Worm (Caenorhabditis elegans) whole organism, L1 larva: ENCODE measurements around the gene sulp-5.

Experiments
- C04F5.9 ChIP-seq: sonication (generic microtip); optimal IDR thresholded peaks from 2 replicates; lab custom pipeline; 2016; ENCODE audit warnings: missing genetic modification characterization, missing compliant biosample characterization
- C34B4.2 ChIP-seq: sonication (generic microtip); optimal IDR thresholded peaks from 2 replicates; lab custom pipeline; 2017; ENCODE audit warnings: mild to moderate bottlenecking, missing genetic modification characterization, missing compliant biosample characterization
- aha-1 ChIP-seq: fragments of 150-350 bp; optimal IDR thresholded peaks from 2 replicates; lab custom pipeline; 2014; ENCODE audit warnings: missing biosample characterization, missing genetic modification characterization
- alr-1 ChIP-seq: fragments of 200-800 bp; sonication (Bioruptor generic); optimal IDR thresholded peaks from 2 replicates; lab custom pipeline; 2018; ENCODE audit warnings: borderline replicate concordance, mild to moderate bottlenecking, missing genetic modification characterization, missing compliant biosample characterization
- aly-2 ChIP-seq: fragments of 150-350 bp; optimal IDR thresholded peaks from 2 replicates; lab custom pipeline; 2014; ENCODE audit warnings: missing biosample characterization, missing genetic modification characterization
- ceh-63 ChIP-seq: fragments of 200-800 bp; sonication (Bioruptor generic); optimal IDR thresholded peaks from 2 replicates; lab custom pipeline; 2018; ENCODE audit warnings: mild to moderate bottlenecking, missing genetic modification characterization, missing compliant biosample characterization
- ceh-8 ChIP-seq: fragments of 200-800 bp; sonication (Bioruptor generic); optimal IDR thresholded peaks from 2 replicates; lab custom pipeline; 2018; ENCODE audit warnings: mild to moderate bottlenecking, missing genetic modification characterization, moderate library complexity, missing compliant biosample characterization
- ceh-82 ChIP-seq, 3 experiments: fragments of 150-350 bp in 1 of 3; sonication (generic microtip) in 2 of 3; optimal IDR thresholded peaks; 2 replicates each; lab custom pipeline; 2014 to 2017; ENCODE audit warnings: missing biosample characterization in 3 of 3, missing genetic modification characterization in 3 of 3
- ceh-90 ChIP-seq: sonication (generic microtip); optimal IDR thresholded peaks from 2 replicates; lab custom pipeline; 2016; ENCODE audit warnings: missing genetic modification characterization, missing compliant biosample characterization
- efl-1 ChIP-seq, 4 experiments: fragments of 150-350 bp; optimal IDR thresholded peaks in 3 of 4; peaks in 1 of 4; 1 replicate in 1 of 4; 2 replicates in 3 of 4; lab custom pipeline; 2014; ENCODE audit warnings: missing biosample characterization in 2 of 4, missing genetic modification characterization in 2 of 4, missing genetic modification reagents in 2 of 4
- egl-13 ChIP-seq: sonication (generic microtip); optimal IDR thresholded peaks from 2 replicates; lab custom pipeline; 2016; ENCODE audit warnings: missing genotype, missing genetic modification reagents, missing genetic modification characterization, missing compliant biosample characterization
- elt-3 ChIP-seq, 6 experiments: fragments of 150-350 bp in 1 of 6; sonication (generic microtip); optimal IDR thresholded peaks; 2 replicates each; lab custom pipeline; 2017 to 2018; ENCODE audit warnings: missing biosample characterization in 6 of 6, missing genetic modification characterization in 6 of 6, inconsistent platforms in 1 of 6
- fkh-4 ChIP-seq: sonication (generic microtip); optimal IDR thresholded peaks from 2 replicates; lab custom pipeline; 2016; ENCODE audit warnings: missing compliant biosample characterization, missing genetic modification characterization, borderline replicate concordance
- fkh-8 ChIP-seq: sonication (generic microtip); optimal IDR thresholded peaks from 2 replicates; lab custom pipeline; 2016; ENCODE audit warnings: mild to moderate bottlenecking, missing genetic modification characterization, missing compliant biosample characterization
- fos-1 ChIP-seq: fragments of 150-350 bp; optimal IDR thresholded peaks from 2 replicates; lab custom pipeline; 2014; ENCODE audit warnings: missing biosample characterization, missing genetic modification characterization
- grh-1 ChIP-seq: fragments of 200-800 bp; sonication (Bioruptor generic); IDR thresholded peaks from 2 replicates; pipeline ENCODE4 v1.3.6; 2022; ENCODE audit warnings: missing genetic modification reagents, missing genetic modification characterization, missing compliant biosample characterization
- hlh-17 ChIP-seq: fragments of 200-800 bp; sonication (Bioruptor generic); optimal IDR thresholded peaks from 2 replicates; lab custom pipeline; 2018; ENCODE audit warnings: missing genetic modification characterization, mild to moderate bottlenecking, missing compliant biosample characterization, moderate library complexity, borderline replicate concordance
- hlh-4 ChIP-seq: sonication (generic microtip); optimal IDR thresholded peaks from 2 replicates; lab custom pipeline; 2016; ENCODE audit warnings: mild to moderate bottlenecking, missing genetic modification characterization, missing compliant biosample characterization
- lin-13 ChIP-seq: fragments of 150-350 bp; optimal IDR thresholded peaks from 2 replicates; lab custom pipeline; 2014; ENCODE audit warnings: missing biosample characterization, missing genetic modification reagents, missing genetic modification characterization
- lin-14 ChIP-seq: fragments of 200-800 bp; sonication (Bioruptor generic); optimal IDR thresholded peaks from 2 replicates; lab custom pipeline; 2018; ENCODE audit warnings: mild to moderate bottlenecking, missing genetic modification characterization, moderate library complexity, missing compliant biosample characterization
- mab-9 ChIP-seq: fragments of 200-800 bp; sonication (Bioruptor generic); IDR thresholded peaks from 2 replicates; pipeline ENCODE4 v1.3.6; 2022; ENCODE audit warnings: missing genetic modification reagents, missing genetic modification characterization, missing compliant biosample characterization
- mep-1 ChIP-seq: fragments of 150-350 bp; optimal IDR thresholded peaks from 2 replicates; lab custom pipeline; 2014; ENCODE audit warnings: missing biosample characterization, missing genetic modification characterization
- nhr-12 ChIP-seq: sonication (generic microtip); optimal IDR thresholded peaks from 2 replicates; lab custom pipeline; 2017; ENCODE audit warnings: missing biosample characterization, missing genetic modification characterization
- nhr-237 ChIP-seq: fragments of 150-350 bp; optimal IDR thresholded peaks from 2 replicates; lab custom pipeline; 2014; ENCODE audit warnings: missing biosample characterization, missing genetic modification characterization
- nhr-71 ChIP-seq: sonication (generic microtip); optimal IDR thresholded peaks from 2 replicates; lab custom pipeline; 2016; ENCODE audit warnings: mild to moderate bottlenecking, missing genetic modification characterization, moderate library complexity, missing compliant biosample characterization
- nhr-85 ChIP-seq: sonication (generic microtip); peaks from one replicate; lab custom pipeline; 2016; ENCODE audit warnings: missing genetic modification characterization, inconsistent platforms, missing compliant biosample characterization
- rnt-1 ChIP-seq: sonication (generic microtip); optimal IDR thresholded peaks from 2 replicates; lab custom pipeline; 2016; ENCODE audit warnings: mild to moderate bottlenecking, missing genetic modification characterization, moderate library complexity, missing compliant biosample characterization
- skn-1 ChIP-seq: fragments of 150-350 bp; optimal IDR thresholded peaks from 2 replicates; lab custom pipeline; 2014; ENCODE audit warnings: missing biosample characterization, missing genetic modification characterization
- snu-23 ChIP-seq: sonication (generic microtip); optimal IDR thresholded peaks from 2 replicates; lab custom pipeline; 2016; ENCODE audit warnings: missing genetic modification characterization, missing compliant biosample characterization
- sox-4 ChIP-seq: sonication (generic microtip); optimal IDR thresholded peaks from 2 replicates; lab custom pipeline; 2016; ENCODE audit warnings: missing genetic modification characterization, missing compliant biosample characterization
- sup-37 ChIP-seq: fragments of 200-800 bp; sonication (Bioruptor generic); optimal IDR thresholded peaks from 2 replicates; lab custom pipeline; 2018; ENCODE audit warnings: mild to moderate bottlenecking, missing genetic modification characterization, missing compliant biosample characterization
- swsn-7 ChIP-seq: sonication (generic microtip); optimal IDR thresholded peaks from 2 replicates; lab custom pipeline; 2016; ENCODE audit warnings: missing genetic modification characterization, missing compliant biosample characterization
- unc-130 ChIP-seq: fragments of 150-350 bp; optimal IDR thresholded peaks from 2 replicates; lab custom pipeline; 2017; ENCODE audit warnings: missing biosample characterization, missing genetic modification characterization, inconsistent platforms
- unc-30 ChIP-seq: sonication (generic microtip); optimal IDR thresholded peaks from 2 replicates; lab custom pipeline; 2017; ENCODE audit warnings: missing biosample characterization, missing genetic modification characterization
- unc-98 ChIP-seq: fragments of 200-800 bp; sonication (Bioruptor generic); IDR thresholded peaks from 2 replicates; pipeline ENCODE4 v1.3.6; 2022; ENCODE audit warnings: missing genetic modification characterization, missing compliant biosample characterization
- xbp-1 ChIP-seq: sonication (generic microtip); optimal IDR thresholded peaks from 2 replicates; lab custom pipeline; 2016; ENCODE audit warnings: missing genetic modification characterization, missing compliant biosample characterization
- ztf-11 ChIP-seq, 2 experiments: sonication (generic microtip); optimal IDR thresholded peaks; 2 replicates each; lab custom pipeline; 2016 to 2017; ENCODE audit warnings: missing genetic modification characterization in 2 of 2, missing biosample characterization in 1 of 2, missing compliant biosample characterization in 1 of 2

Gene sulp-5

DNA sequence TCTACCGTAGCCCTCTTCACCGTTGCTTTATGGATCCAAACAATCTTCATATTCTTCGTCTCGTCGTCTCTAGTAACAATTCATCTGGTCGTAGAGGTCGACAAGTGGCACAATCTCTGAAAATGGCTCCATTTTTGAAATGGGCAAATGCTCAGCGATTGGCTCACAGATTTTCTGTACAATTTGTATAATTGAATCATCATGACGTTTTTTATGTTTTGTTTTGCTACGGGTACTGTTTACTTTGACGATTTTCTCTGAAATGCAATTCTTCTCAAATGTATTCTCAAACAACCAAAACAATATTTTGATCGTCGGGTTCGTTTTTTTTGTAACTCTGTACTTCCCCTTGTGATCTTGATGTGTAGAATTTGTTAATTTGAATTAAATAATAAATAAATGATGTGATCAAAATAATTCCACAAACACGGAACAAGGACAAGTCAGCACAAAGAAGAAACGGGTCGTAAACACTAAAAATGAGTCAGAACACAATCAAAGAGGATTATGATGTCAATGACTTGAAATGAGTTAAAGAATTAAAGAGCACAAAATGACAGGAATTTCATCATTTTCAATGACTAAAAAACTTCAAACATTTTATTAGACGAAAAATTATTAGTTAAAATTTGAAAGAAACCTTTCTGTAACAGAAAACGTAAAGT, 17.8 kb upstream of the sulp-5 start:
- TF ChIP-seq ceh-8 (GFP tag; lab: Kevin White, UChicago): peak; percentile 63
- no peak for TF ChIP-seq nhr-12 (tag; lab: Kevin White, UChicago)
- peak; percentile 36 for TF ChIP-seq fkh-8
- no peak for TF ChIP-seq mep-1
- TF ChIP-seq ceh-82 (tag; optimal IDR thresholded peaks at IDR 0.05; lab: Kevin White, UChicago): no peak
- peak; percentile 10 for TF ChIP-seq fos-1
- TF ChIP-seq hlh-17 (GFP tag; lab: Kevin White, UChicago): no peak
- TF ChIP-seq lin-14 (GFP tag; lab: Kevin White, UChicago): peak; percentile 13
- peak; percentile 31 for TF ChIP-seq nhr-71
- no peak for TF ChIP-seq ceh-63 (GFP tag; lab: Kevin White, UChicago)
- TF ChIP-seq rnt-1 (tag; lab: Kevin White, UChicago): no peak
- no peak for TF ChIP-seq unc-130 (tag; lab: Kevin White, UChicago)
- no peak for TF ChIP-seq lin-13

DNA sequence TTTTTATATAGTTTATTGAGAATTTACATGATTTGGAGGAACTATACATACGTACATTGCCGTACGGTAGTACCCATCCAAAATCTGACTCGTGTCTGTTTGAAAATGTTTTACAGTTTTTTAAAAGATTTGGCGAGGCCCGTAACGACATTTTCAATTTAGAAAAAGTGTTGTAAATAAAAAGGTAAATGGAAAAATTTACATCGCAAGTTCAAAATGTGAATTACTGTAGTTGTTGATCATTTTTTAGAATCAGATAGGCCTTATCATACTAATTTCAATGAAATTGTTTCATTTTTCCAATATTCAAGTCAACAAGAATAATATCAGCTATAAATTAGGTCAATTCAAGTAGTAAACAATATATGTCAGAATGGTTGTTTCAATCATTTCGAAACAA, 17.0 kb upstream of the sulp-5 start, which contains the start of gene R13H4.6:
R13H4.6 (plus strand) TSS at position 301 of the 400 bp plus-strand sequence.
- TF ChIP-seq xbp-1: no peak
- TF ChIP-seq efl-1 (optimal IDR thresholded peaks at IDR 0.05; lab: Kevin White, UChicago): no peak
- peak in 1 of 2 experiments; percentile 3 for TF ChIP-seq efl-1 (GFP tag; optimal IDR thresholded peaks at IDR 0.05 in 1 of 2; lab: Kevin White, UChicago)

DNA sequence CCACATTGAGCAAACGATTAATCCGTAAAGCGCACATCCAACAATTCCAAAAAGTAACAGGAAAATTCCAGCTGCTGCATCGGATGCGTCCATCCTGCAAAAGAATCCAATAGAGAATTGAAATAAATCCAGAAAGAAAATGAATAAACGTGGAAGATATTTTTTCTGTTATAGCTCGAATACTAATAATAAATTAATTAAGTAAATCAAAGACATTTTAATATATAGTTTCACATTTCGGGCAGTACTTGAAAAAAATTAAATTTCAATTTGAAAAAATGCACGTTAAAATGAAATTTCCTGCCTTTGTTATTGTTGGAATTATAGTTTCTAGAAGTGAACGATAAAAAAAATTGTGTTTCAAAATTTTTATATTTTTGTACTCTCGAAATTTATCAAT, 11.7 kb upstream of the sulp-5 start, which contains the start of gene R13H4.7:
R13H4.7 (minus strand) TSS at position 101 of the 400 bp plus-strand sequence.
- TF ChIP-seq mab-9 (GFP tag; lab: Robert Waterston, UW) (no peak), skn-1 (tag; lab: Kevin White, UChicago) (no peak), ztf-11 (tag; optimal IDR thresholded peaks at IDR 0.05; lab: Kevin White, UChicago) (no peak), alr-1 (tag; lab: Kevin White, UChicago) (no peak), nhr-237 (tag; lab: Kevin White, UChicago) (no peak)

DNA sequence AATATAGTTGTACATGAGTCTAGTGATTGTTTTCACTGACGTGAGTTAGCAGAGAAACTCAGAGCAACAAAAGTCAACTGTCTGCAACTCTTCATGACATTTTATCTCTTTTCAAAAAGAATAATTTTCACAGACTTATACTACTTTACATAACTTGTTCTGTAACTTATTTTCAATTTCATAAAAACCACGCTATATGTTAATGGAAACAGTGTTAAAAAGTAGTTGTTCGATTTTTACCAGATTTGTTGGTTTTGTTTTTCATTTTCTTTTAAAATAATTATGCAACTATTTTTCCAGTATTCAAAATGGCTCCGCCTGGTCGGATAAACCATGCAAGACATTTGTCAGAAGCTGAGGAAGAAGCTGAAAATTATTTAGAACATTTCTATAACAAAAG, 4.8 kb upstream of the sulp-5 start, which contains the start of gene sulp-4:
sulp-4 (plus strand) TSS at position 301 of the 400 bp plus-strand sequence.
- TF ChIP-seq nhr-85 (no peak), fkh-4 (tag; lab: Kevin White, UChicago) (no peak), efl-1 (optimal IDR thresholded peaks at IDR 0.05; lab: Kevin White, UChicago) (no peak), efl-1 (GFP tag; optimal IDR thresholded peaks at IDR 0.05 in 1 of 2; lab: Kevin White, UChicago) (peak in 1 of 2 experiments; percentile 58)

DNA sequence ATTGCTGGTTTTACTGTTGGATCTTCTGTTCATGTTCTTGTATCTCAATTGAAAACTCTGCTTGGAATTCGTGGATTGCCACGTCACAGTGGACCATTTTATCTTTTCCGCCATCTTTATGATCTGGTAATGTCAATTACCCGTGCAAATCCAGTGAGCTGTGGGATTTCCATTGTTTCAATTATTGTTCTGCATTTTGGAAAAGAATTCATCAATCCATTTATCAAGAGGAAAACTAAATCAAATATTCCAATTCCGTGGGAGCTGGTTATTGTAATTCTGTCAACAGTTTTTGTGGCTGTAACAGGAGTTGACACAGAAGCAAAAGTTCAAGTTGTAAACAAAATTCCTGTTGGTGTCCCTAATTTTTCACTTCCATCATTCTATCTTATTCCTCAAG, 3.2 kb upstream of the sulp-5 start:
- TF ChIP-seq egl-13 (no peak), ceh-90 (no peak), C34B4.2 (tag; lab: Kevin White, UChicago) (no peak), sup-37 (GFP tag; lab: Kevin White, UChicago) (no peak), snu-23 (GFP tag; lab: Kevin White, UChicago) (no peak), grh-1 (no peak), C04F5.9 (tag; lab: Kevin White, UChicago) (no peak), hlh-4 (tag; lab: Kevin White, UChicago) (no peak), elt-3 (tag; optimal IDR thresholded peaks at IDR 0.05; lab: Kevin White, UChicago) (no peak), lin-14 (GFP tag; lab: Kevin White, UChicago) (no peak), unc-30 (no peak), unc-130 (tag; lab: Kevin White, UChicago) (no peak), swsn-7 (tag; lab: Kevin White, UChicago) (no peak), aly-2 (tag; lab: Kevin White, UChicago) (no peak), aha-1 (tag; lab: Kevin White, UChicago) (no peak), unc-98 (GFP tag; lab: Robert Waterston, UW) (no peak), hlh-17 (GFP tag; lab: Kevin White, UChicago) (no peak), sox-4 (tag; lab: Kevin White, UChicago) (no peak)
